Worm (Caenorhabditis elegans): ENCODE measurements around the gene kmo-2.

Gene kmo-2

ce11 chrV:12070419-12070818, 2.1 kb upstream of the kmo-2 start, which contains the start of gene kmo-1:
TSS of gene kmo-1 (minus strand) at chrV:12070519.
- TF ChIP-seq alr-1 (tag; optimal IDR thresholded peaks at IDR 0.05) (no peak), lin-39 (tag; optimal IDR thresholded peaks at IDR 0.05) (no peak), sem-4 (tag; optimal IDR thresholded peaks at IDR 0.05) (no peak), skn-1 (tag; optimal IDR thresholded peaks at IDR 0.05) (no peak), ceh-82 (tag; optimal IDR thresholded peaks at IDR 0.05) (no peak), C34F6.9 (tag; optimal IDR thresholded peaks at IDR 0.05) (no peak), unc-39 (tag; optimal IDR thresholded peaks at IDR 0.05) (no peak), nhr-77 (tag; optimal IDR thresholded peaks at IDR 0.05) (no peak)

- no peak for TF ChIP-seq lin-39 (tag; optimal IDR thresholded peaks at IDR 0.05)
- TF ChIP-seq lin-11 (tag; optimal IDR thresholded peaks at IDR 0.05): no peak
- peak; percentile 19 for TF ChIP-seq C34F6.9 (tag; optimal IDR thresholded peaks at IDR 0.05)
- TF ChIP-seq sma-3 (GFP tag; optimal IDR thresholded peaks at IDR 0.05): peak; percentile 1
- no peak for TF ChIP-seq R02D3.7 (tag; optimal IDR thresholded peaks at IDR 0.05)
- peak; percentile 30 for TF ChIP-seq nhr-129 (tag; optimal IDR thresholded peaks at IDR 0.05)
- TF ChIP-seq ceh-16 (tag; optimal IDR thresholded peaks at IDR 0.05): no peak
- TF ChIP-seq sem-4 (tag; optimal IDR thresholded peaks at IDR 0.05): no peak
- no peak for TF ChIP-seq ztf-11 (tag; optimal IDR thresholded peaks at IDR 0.05)
- no peak for TF ChIP-seq sma-9 (GFP tag; optimal IDR thresholded peaks at IDR 0.05)
- TF ChIP-seq sma-9 (tag; optimal IDR thresholded peaks at IDR 0.05): no peak
- peak; percentile 42 for TF ChIP-seq lin-13 (GFP tag; optimal IDR thresholded peaks at IDR 0.05)
- no peak for TF ChIP-seq blmp-1 (tag; optimal IDR thresholded peaks at IDR 0.05; ENCODE audit: insufficient read depth)
- peak; percentile 43 for TF ChIP-seq unc-55 (GFP tag; optimal IDR thresholded peaks at IDR 0.05)
- TF ChIP-seq nhr-6 (tag; optimal IDR thresholded peaks at IDR 0.05): no peak
- TF ChIP-seq lsy-2 (tag; optimal IDR thresholded peaks at IDR 0.05): peak in 1 of 2 experiments; percentile 59
- no peak for TF ChIP-seq mdl-1 (tag; optimal IDR thresholded peaks at IDR 0.05)
These were observed 2.5 kb downstream of the kmo-2 start for ce11 chrV:12065859-12066258.

ce11 chrV:12065369-12065768, 3.0 kb downstream of the kmo-2 start, which contains the start of gene pqn-53:
TSS of gene pqn-53 (minus strand) at chrV:12065391.
- TF ChIP-seq F13H6.1 (tag; optimal IDR thresholded peaks at IDR 0.05) (peak; percentile 0), blmp-1 (tag; optimal IDR thresholded peaks at IDR 0.05; ENCODE audit: insufficient read depth) (no peak), lin-13 (GFP tag; optimal IDR thresholded peaks at IDR 0.05) (no peak), egl-27 (tag; optimal IDR thresholded peaks at IDR 0.05) (no peak), elt-3 (tag; optimal IDR thresholded peaks at IDR 0.05) (no peak), ztf-11 (tag; optimal IDR thresholded peaks at IDR 0.05) (no peak), ceh-82 (tag; optimal IDR thresholded peaks at IDR 0.05) (no peak), nhr-10 (tag; optimal IDR thresholded peaks at IDR 0.05) (no peak), zag-1 (tag; optimal IDR thresholded peaks at IDR 0.05) (no peak), unc-62 (GFP tag; optimal IDR thresholded peaks at IDR 0.05) (no peak), aly-2 (tag; optimal IDR thresholded peaks at IDR 0.05) (no peak), fos-1 (tag; optimal IDR thresholded peaks at IDR 0.05) (peak; percentile 93), elt-1 (tag; optimal IDR thresholded peaks at IDR 0.05) (no peak), lin-11 (tag; optimal IDR thresholded peaks at IDR 0.05) (peak; percentile 3), ztf-4 (tag; optimal IDR thresholded peaks at IDR 0.05) (no peak), mab-5 (tag; optimal IDR thresholded peaks at IDR 0.05) (no peak), unc-55 (GFP tag; optimal IDR thresholded peaks at IDR 0.05) (peak; percentile 16), nhr-25 (tag; optimal IDR thresholded peaks at IDR 0.05) (no peak), C34F6.9 (tag; optimal IDR thresholded peaks at IDR 0.05) (peak; percentile 64), ceh-16 (tag; optimal IDR thresholded peaks at IDR 0.05) (no peak), skn-1 (tag; optimal IDR thresholded peaks at IDR 0.05) (no peak), nhr-77 (tag; optimal IDR thresholded peaks at IDR 0.05) (no peak), snpc-4 (tag; optimal IDR thresholded peaks at IDR 0.05) (no peak), mdl-1 (tag; optimal IDR thresholded peaks at IDR 0.05) (peak in 1 of 2 experiments; percentile 44), lsy-2 (tag; optimal IDR thresholded peaks at IDR 0.05) (peak in 1 of 2 experiments; percentile 8), lin-39 (tag; optimal IDR thresholded peaks at IDR 0.05) (no peak), nhr-129 (tag; optimal IDR thresholded peaks at IDR 0.05) (peak; percentile 52), dmd-4 (tag; optimal IDR thresholded peaks at IDR 0.05) (no peak), crh-2 (tag; optimal IDR thresholded peaks at IDR 0.05) (peak; percentile 57)

DNA sequence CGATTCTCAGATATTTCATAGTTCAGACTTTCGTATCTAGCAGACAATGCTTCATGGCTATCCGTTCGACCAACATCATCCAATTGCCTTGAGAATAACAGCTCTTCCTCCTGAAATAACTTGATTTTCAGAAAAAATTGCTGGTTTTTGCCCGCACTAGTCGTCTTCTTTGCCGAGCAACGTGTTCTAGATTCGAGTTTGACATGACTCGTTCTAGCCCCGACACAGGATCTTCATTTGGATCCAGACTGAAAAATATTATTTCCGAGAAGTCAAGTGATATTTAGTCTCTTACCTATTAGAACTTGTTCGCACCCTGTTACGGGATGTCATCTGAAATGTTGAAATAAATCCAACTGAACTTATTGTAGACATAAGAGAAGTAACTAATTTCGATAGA, 5.3 kb downstream of the kmo-2 start, which contains the start of gene clh-6:
Gene clh-6, minus strand, starts transcription at position 333 of the 400 bp plus-strand sequence.
- TF ChIP-seq egl-27 (tag; optimal IDR thresholded peaks at IDR 0.05) (no peak), nhr-21 (tag; optimal IDR thresholded peaks at IDR 0.05) (peak; percentile 0), ama-1 (optimal IDR thresholded peaks at IDR 0.05) (peak; percentile 58)
